Fruit fly (Drosophila melanogaster): ENCODE measurements around the gene Ugt302C1.

Ugt302C1 gene

DNA sequence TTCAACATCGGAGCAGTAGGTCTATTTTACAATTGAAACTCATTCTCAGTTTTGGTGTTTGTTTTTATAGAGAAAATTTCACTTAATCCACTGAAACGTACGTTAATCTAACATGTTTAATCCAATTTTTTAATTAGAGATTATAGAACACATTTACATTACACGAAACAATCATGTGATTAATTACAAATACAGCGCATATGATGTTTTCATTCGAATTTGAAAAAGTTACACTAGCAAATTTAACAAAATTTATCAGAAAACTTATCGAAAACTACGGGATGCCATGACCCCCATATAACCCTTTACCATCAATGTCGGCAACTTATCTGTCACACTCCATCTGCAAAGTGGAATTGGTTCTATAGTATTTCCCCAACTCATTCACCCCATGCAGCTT, 11.8 kb upstream of the Ugt302C1 start, which contains the start of gene CheA86a:
Gene CheA86a (minus strand): TSS at position 101 of the 400 bp plus-strand sequence.
- TF ChIP-seq CG10979 (tag; optimal IDR thresholded peaks at IDR 0.05) = no peak
- TF ChIP-seq sens-2 (GFP tag; IDR thresholded peaks at IDR 0.05) = no peak
- TF ChIP-seq Awh (GFP tag; IDR thresholded peaks at IDR 0.05) = no peak
- TF ChIP-seq Fer3 (tag; optimal IDR thresholded peaks at IDR 0.05) = no peak
- no peak for TF ChIP-seq ttk (GFP tag; IDR thresholded peaks at IDR 0.05)
- no peak for TF ChIP-seq CG9215 (GFP tag; IDR thresholded peaks at IDR 0.05)

DNA sequence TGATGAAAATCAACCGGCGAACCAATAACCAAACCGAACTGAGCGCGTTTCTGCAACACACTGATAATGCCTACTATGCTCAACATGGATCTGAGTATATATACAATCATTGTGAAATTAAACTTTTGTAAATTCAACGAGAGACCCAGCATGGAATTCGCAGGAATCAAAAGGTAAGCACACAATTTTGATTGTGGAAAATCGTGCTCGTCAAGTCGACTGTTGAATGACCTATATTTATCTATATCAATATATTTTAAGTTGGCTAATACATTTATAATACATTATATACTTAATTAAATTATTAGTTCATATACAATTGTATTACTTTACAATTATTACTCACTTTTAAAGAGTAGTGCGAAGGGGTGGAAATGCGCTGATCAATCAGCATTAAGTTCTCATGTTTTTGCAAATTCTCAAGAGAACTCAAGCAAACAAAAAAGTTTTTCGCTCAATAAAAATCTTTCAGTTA, 3.1 kb upstream of the Ugt302C1 start, which contains the start of gene Ugt302K1:
Gene Ugt302K1 (minus strand): TSS at position 51 of the 475 bp plus-strand sequence.
- TF ChIP-seq CG5180 (GFP tag; optimal IDR thresholded peaks at IDR 0.05) (no peak), Doc3 (GFP tag; IDR thresholded peaks at IDR 0.05; ENCODE audit: partially characterized antibody) (no peak), dysf (GFP tag; IDR thresholded peaks at IDR 0.05) (peak; percentile 36; the same call in 1 of the 3 replicates), ham (GFP tag; IDR thresholded peaks at IDR 0.05) (no peak), repo (GFP tag; optimal IDR thresholded peaks at IDR 0.05) (no peak), Camta (GFP tag; optimal IDR thresholded peaks at IDR 0.05) (no peak), Dfd (GFP tag; optimal IDR thresholded peaks at IDR 0.05) (no peak), CG4730 (GFP tag; IDR thresholded peaks at IDR 0.05) (no peak), CG12219 (GFP tag; optimal IDR thresholded peaks at IDR 0.05) (no peak), Dip2 (GFP tag; IDR thresholded peaks at IDR 0.05) (no peak), H2.0 (GFP tag; IDR thresholded peaks at IDR 0.05) (no peak), Bteb2 (GFP tag; optimal IDR thresholded peaks at IDR 0.05) (no peak), Dll (GFP tag; IDR thresholded peaks at IDR 0.05; ENCODE audit: partially characterized antibody) (no peak), CG3995 (GFP tag; optimal IDR thresholded peaks at IDR 0.05) (no peak), Elba2 (GFP tag; optimal IDR thresholded peaks at IDR 0.05) (no peak), CG3847 (GFP tag; IDR thresholded peaks at IDR 0.05) (0 out of 2 replicates have a peak, but pooled peaks have one; percentile 28), CG33557 (GFP tag; optimal IDR thresholded peaks at IDR 0.05) (no peak), cato (GFP tag; optimal IDR thresholded peaks at IDR 0.05; ENCODE audit: borderline replicate concordance) (no peak), tna (GFP tag; IDR thresholded peaks at IDR 0.05; ENCODE audit: partially characterized antibody) (no peak), CG11093 (GFP tag; IDR thresholded peaks at IDR 0.05) (no peak), Usf (GFP tag; optimal IDR thresholded peaks at IDR 0.05) (no peak), salm (tag; optimal IDR thresholded peaks at IDR 0.05) (no peak), CG9876 (GFP tag; optimal IDR thresholded peaks at IDR 0.05) (no peak), CG1529 (GFP tag; optimal IDR thresholded peaks at IDR 0.05) (no peak), slbo (GFP tag; IDR thresholded peaks at IDR 0.05) (peak; percentile 64), Ada2b (GFP tag; IDR thresholded peaks at IDR 0.05) (peak; percentile 38; the same call in 1 of the 2 replicates), kay (GFP tag; optimal IDR thresholded peaks at IDR 0.05) (no peak), lmd (GFP tag; IDR thresholded peaks at IDR 0.05) (no peak; the same call in 1 of the 2 replicates), Aef1 (GFP tag; IDR thresholded peaks at IDR 0.05) (peak; percentile 10; the same call in 1 of the 3 replicates), CG17568 (GFP tag; optimal IDR thresholded peaks at IDR 0.05) (no peak), CG9727 (GFP tag; optimal IDR thresholded peaks at IDR 0.05) (peak; percentile 16), CG17802 (tag; optimal IDR thresholded peaks at IDR 0.05) (no peak), CG2712 (tag; optimal IDR thresholded peaks at IDR 0.05) (no peak), jigr1 (GFP tag; IDR thresholded peaks at IDR 0.05) (no peak), Doc2 (GFP tag; IDR thresholded peaks at IDR 0.05) (no peak), sens (GFP tag) (no peak), CoRest (tag; optimal IDR thresholded peaks at IDR 0.05) (peak; percentile 2), CG6272 (GFP tag; IDR thresholded peaks at IDR 0.05) (no peak), Kr (GFP tag; optimal IDR thresholded peaks at IDR 0.05) (no peak), CG12071 (GFP tag; optimal IDR thresholded peaks at IDR 0.05) (no peak), dmrt11E (tag; optimal IDR thresholded peaks at IDR 0.05) (no peak), maf-S (GFP tag; optimal IDR thresholded peaks at IDR 0.05) (no peak), CG9215 (GFP tag; IDR thresholded peaks at IDR 0.05) (0 out of 2 replicates have a peak, but pooled peaks have one; percentile 15), CG5953 (GFP tag; IDR thresholded peaks at IDR 0.05) (no peak), YL-1 (GFP tag; optimal IDR thresholded peaks at IDR 0.05) (no peak)
